Fruit fly (Drosophila melanogaster) whole organism, embryonic: ENCODE measurements around the gene Nazo.

Source experiments
- Atf-2 ChIP-seq: fragments of 200-800 bp; sonication (Bioruptor generic); optimal IDR thresholded peaks from 2 replicates; lab custom pipeline; 2016; ENCODE audit warnings: missing biosample characterization, missing genetic modification characterization
- B-H1 ChIP-seq: fragments of 200-800 bp; sonication (Bioruptor generic); IDR thresholded peaks from 3 replicates; pipeline ENCODE4 v1.3.6; 2022; ENCODE audit warnings: missing biosample characterization, missing genetic modification characterization
- Bdp1 ChIP-seq: fragments of 200-800 bp; sonication (Bioruptor generic); optimal IDR thresholded peaks from 3 replicates; lab custom pipeline; 2016; ENCODE audit warnings: missing biosample characterization, missing genetic modification characterization
- BtbVII ChIP-seq: fragments of 200-800 bp; sonication (Bioruptor generic); optimal IDR thresholded peaks from 3 replicates; lab custom pipeline; 2017; ENCODE audit warnings: missing biosample characterization, mild to moderate bottlenecking, missing genetic modification characterization
- Bteb2 ChIP-seq: fragments of 200-800 bp; sonication (Bioruptor generic); optimal IDR thresholded peaks from 2 replicates; lab custom pipeline; 2016; ENCODE audit warnings: missing biosample characterization, missing genetic modification characterization
- CG10147 ChIP-seq: fragments of 200-800 bp; sonication (Bioruptor generic); optimal IDR thresholded peaks from 2 replicates; lab custom pipeline; 2019; ENCODE audit warnings: missing biosample characterization, mild to moderate bottlenecking, missing genetic modification characterization, moderate library complexity
- CG10274 ChIP-seq: fragments of 200-800 bp; sonication (Bioruptor generic); optimal IDR thresholded peaks from 3 replicates; lab custom pipeline; 2017; ENCODE audit warnings: missing biosample characterization, mild to moderate bottlenecking, missing genetic modification characterization
- CG14667 ChIP-seq: fragments of 200-800 bp; sonication (Bioruptor generic); IDR thresholded peaks from 2 replicates; pipeline ENCODE4 v1.3.6; 2022; ENCODE audit warnings: missing biosample characterization, missing genetic modification characterization
- CG15696 ChIP-seq: fragments of 200-800 bp; sonication (Bioruptor generic); optimal IDR thresholded peaks from 2 replicates; lab custom pipeline; 2019; ENCODE audit warnings: missing biosample characterization, mild to moderate bottlenecking, missing genetic modification characterization, moderate library complexity
- CG16779 ChIP-seq: fragments of 200-800 bp; sonication (Bioruptor generic); IDR thresholded peaks from 2 replicates; pipeline ENCODE4 v1.3.6; 2022; ENCODE audit warnings: missing biosample characterization, missing genetic modification characterization
- CG17328 ChIP-seq: fragments of 200-800 bp; sonication (Bioruptor generic); IDR thresholded peaks from 2 replicates; pipeline ENCODE4 v1.3.6; 2022; ENCODE audit warnings: missing biosample characterization, missing genetic modification characterization
- CG17361 ChIP-seq: fragments of 200-800 bp; sonication (Bioruptor generic); IDR thresholded peaks from 3 replicates; pipeline ENCODE4 v1.3.6; 2022; ENCODE audit warnings: missing biosample characterization, missing genetic modification characterization
- CG1792 ChIP-seq: fragments of 200-800 bp; sonication (Bioruptor generic); optimal IDR thresholded peaks from 2 replicates; lab custom pipeline; 2016; ENCODE audit warnings: missing biosample characterization, missing genetic modification characterization
- CG18011 ChIP-seq: fragments of 200-800 bp; sonication (Bioruptor generic); optimal IDR thresholded peaks from 2 replicates; lab custom pipeline; 2017; ENCODE audit warnings: missing biosample characterization, missing genetic modification characterization, mild to moderate bottlenecking, moderate library complexity, missing genotype
- CG2202 ChIP-seq: fragments of 200-800 bp; sonication (Bioruptor generic); optimal IDR thresholded peaks from 2 replicates; lab custom pipeline; 2018; ENCODE audit warnings: missing biosample characterization, mild to moderate bottlenecking, missing genetic modification characterization
- CG30020 ChIP-seq: fragments of 200-800 bp; optimal IDR thresholded peaks from 2 replicates; lab custom pipeline; 2019; ENCODE audit warnings: missing biosample characterization, mild to moderate bottlenecking, missing genetic modification characterization, moderate library complexity
- CG30403 ChIP-seq: fragments of 200-800 bp; sonication (Bioruptor generic); optimal IDR thresholded peaks from 3 replicates; lab custom pipeline; 2016; ENCODE audit warnings: missing biosample characterization, missing genetic modification characterization
- Dref ChIP-seq: fragments of 200-800 bp; sonication (Bioruptor generic); IDR thresholded peaks from 2 replicates; pipeline ENCODE4 v1.3.6; 2022; ENCODE audit warnings: missing biosample characterization, missing genetic modification characterization
- E2f2 ChIP-seq: fragments of 200-800 bp; sonication (Bioruptor generic); IDR thresholded peaks from 2 replicates; pipeline ENCODE4 v1.3.6; 2022; ENCODE audit warnings: missing biosample characterization, missing genetic modification characterization
- Gsc ChIP-seq: fragments of 200-800 bp; sonication (Bioruptor generic); IDR thresholded peaks from 2 replicates; pipeline ENCODE4 v1.3.6; 2022; ENCODE audit warnings: missing biosample characterization, missing genetic modification characterization
- Gug ChIP-seq: fragments of 200-800 bp; sonication (Bioruptor generic); IDR thresholded peaks from 4 replicates; pipeline ENCODE4 v1.3.6; 2022; ENCODE audit warnings: missing biosample characterization, missing genetic modification characterization
- HLHmδ ChIP-seq: fragments of 200-800 bp; sonication (Bioruptor generic); optimal IDR thresholded peaks from 2 replicates; lab custom pipeline; 2018; ENCODE audit warnings: missing biosample characterization, mild to moderate bottlenecking, missing genetic modification characterization, moderate library complexity
- Hr78 ChIP-seq, 2 experiments: fragments of 200-800 bp in 1 of 2; fragments of >200 bp in 1 of 2; sonication (Bioruptor generic) in 1 of 2; optimal IDR thresholded peaks; 2 replicates each; lab custom pipeline; 2017 to 2019; ENCODE audit warnings: missing biosample characterization in 2 of 2, missing genetic modification characterization in 2 of 2, mild to moderate bottlenecking in 1 of 2, moderate library complexity in 1 of 2
- Lhr ChIP-seq: fragments of 200-800 bp; sonication (Bioruptor generic); optimal IDR thresholded peaks from 3 replicates; lab custom pipeline; 2017; ENCODE audit warnings: mild to moderate bottlenecking, missing biosample characterization, missing genetic modification reagents, missing genetic modification characterization
- Mad ChIP-seq: fragments of 200-800 bp; sonication (Bioruptor generic); optimal IDR thresholded peaks from 2 replicates; lab custom pipeline; 2016; ENCODE audit warnings: missing biosample characterization, missing genetic modification characterization
- NFAT ChIP-seq: fragments of 200-800 bp; sonication (Bioruptor generic); IDR thresholded peaks from 2 replicates; pipeline ENCODE4 v1.3.6; 2022; ENCODE audit warnings: missing biosample characterization, missing genetic modification characterization
- Optix ChIP-seq: fragments of 200-800 bp; sonication (Bioruptor generic); IDR thresholded peaks from 3 replicates; pipeline ENCODE4 v1.3.6; 2022; ENCODE audit warnings: missing biosample characterization, missing genetic modification characterization
- Poxn ChIP-seq: fragments of 200-800 bp; sonication (Bioruptor generic); IDR thresholded peaks from 2 replicates; pipeline ENCODE4 v1.3.6; 2022; ENCODE audit warnings: missing biosample characterization, missing genetic modification characterization
- Six4 ChIP-seq: fragments of 200-800 bp; sonication (Bioruptor generic); optimal IDR thresholded peaks from 2 replicates; lab custom pipeline; 2016; ENCODE audit warnings: missing biosample characterization, missing genetic modification characterization
- TFAM ChIP-seq: fragments of 200-800 bp; sonication (Bioruptor generic); optimal IDR thresholded peaks from 2 replicates; lab custom pipeline; 2017; ENCODE audit warnings: missing biosample characterization, missing genetic modification characterization, inconsistent platforms
- Xrp1 ChIP-seq: fragments of 200-800 bp; sonication (Bioruptor generic); IDR thresholded peaks from 2 replicates; pipeline ENCODE4 v1.3.6; 2022; ENCODE audit warnings: missing biosample characterization, missing genetic modification characterization
- YL-1 ChIP-seq: fragments of 200-800 bp; sonication (Bioruptor generic); optimal IDR thresholded peaks from 3 replicates; lab custom pipeline; 2017; ENCODE audit warnings: missing biosample characterization, mild to moderate bottlenecking, missing genetic modification characterization
- ac ChIP-seq: fragments of 200-800 bp; sonication (Bioruptor generic); optimal IDR thresholded peaks from 3 replicates; lab custom pipeline; 2017; ENCODE audit warnings: missing biosample characterization, mild to moderate bottlenecking, missing genetic modification characterization
- ara ChIP-seq: fragments of 200-800 bp; sonication (Bioruptor generic); IDR thresholded peaks from 2 replicates; pipeline ENCODE4 v1.3.6; 2022; ENCODE audit warnings: missing biosample characterization, missing genetic modification characterization
- bowl ChIP-seq: fragments of 200-800 bp; sonication (Bioruptor generic); IDR thresholded peaks from 2 replicates; pipeline ENCODE4 v1.3.6; 2022; ENCODE audit warnings: missing biosample characterization, missing genetic modification characterization
- cg ChIP-seq: fragments of 200-800 bp; sonication (Bioruptor generic); optimal IDR thresholded peaks from 3 replicates; lab custom pipeline; 2019; ENCODE audit warnings: missing biosample characterization, mild to moderate bottlenecking, missing genetic modification characterization, moderate library complexity
- chm ChIP-seq: fragments of 200-800 bp; sonication (Bioruptor generic); IDR thresholded peaks from 2 replicates; pipeline ENCODE4 v1.3.6; 2022; ENCODE audit warnings: missing biosample characterization, missing genetic modification characterization
- dati ChIP-seq: fragments of 200-800 bp; sonication (Bioruptor generic); IDR thresholded peaks from 2 replicates; pipeline ENCODE4 v1.3.6; 2022; ENCODE audit warnings: missing biosample characterization, missing genetic modification characterization
- en ChIP-seq: fragments of 200-800 bp; sonication (Bioruptor generic); optimal IDR thresholded peaks from 2 replicates; lab custom pipeline; 2016; ENCODE audit warnings: missing biosample characterization, missing genetic modification characterization
- gro ChIP-seq: fragments of 200-800 bp; sonication (Bioruptor generic); optimal IDR thresholded peaks from 2 replicates; lab custom pipeline; 2016; ENCODE audit warnings: missing biosample characterization, missing genetic modification characterization
- h ChIP-seq: fragments of >200 bp; optimal IDR thresholded peaks from 2 replicates; lab custom pipeline; 2017
- ind ChIP-seq: fragments of 200-800 bp; sonication (Bioruptor generic); optimal IDR thresholded peaks from 3 replicates; lab custom pipeline; 2016; ENCODE audit warnings: missing biosample characterization, missing genetic modification characterization
- lmd ChIP-seq: fragments of 200-800 bp; sonication (Bioruptor generic); IDR thresholded peaks from 2 replicates; pipeline ENCODE4 v1.3.6; 2022; ENCODE audit warnings: missing biosample characterization, missing genetic modification characterization
- otp ChIP-seq: fragments of 200-800 bp; sonication (Bioruptor generic); IDR thresholded peaks from 3 replicates; pipeline ENCODE4, ENCODE4 v1.3.6; 2022; ENCODE audit warnings: missing biosample characterization, missing genetic modification characterization
- psq ChIP-seq: fragments of 200-800 bp; sonication (Bioruptor generic); optimal IDR thresholded peaks from 2 replicates; lab custom pipeline; 2017; ENCODE audit warnings: missing biosample characterization, missing genetic modification characterization
- schlank ChIP-seq: fragments of 200-800 bp; sonication (Bioruptor generic); optimal IDR thresholded peaks from 2 replicates; lab custom pipeline; 2018; ENCODE audit warnings: missing biosample characterization, mild to moderate bottlenecking, missing genetic modification characterization
- sd ChIP-seq: fragments of 200-800 bp; sonication (Bioruptor generic); optimal IDR thresholded peaks from 3 replicates; lab custom pipeline; 2018; ENCODE audit warnings: missing biosample characterization, mild to moderate bottlenecking, missing genetic modification characterization, moderate library complexity
- ttk ChIP-seq: fragments of 200-800 bp; sonication (Bioruptor generic); IDR thresholded peaks from 2 replicates; pipeline ENCODE4 v2.1.2; 2022; ENCODE audit warnings: missing biosample characterization, missing genetic modification characterization

Nazo gene

dm6 chr3R:8287697-8288096, at the start of gene Nazo:
Gene Nazo (plus strand): TSS chr3R:8287876.
- TF ChIP-seq B-H1 (GFP tag; lab: Robert Waterston, UW) (no peak), Dref (GFP tag; lab: Robert Waterston, UW) (peak; percentile 18; the same call in 1 of the 2 replicates), chm (no peak), Bteb2 (no peak)
- TF ChIP-seq, all 482 proteins: peak for 1

DNA sequence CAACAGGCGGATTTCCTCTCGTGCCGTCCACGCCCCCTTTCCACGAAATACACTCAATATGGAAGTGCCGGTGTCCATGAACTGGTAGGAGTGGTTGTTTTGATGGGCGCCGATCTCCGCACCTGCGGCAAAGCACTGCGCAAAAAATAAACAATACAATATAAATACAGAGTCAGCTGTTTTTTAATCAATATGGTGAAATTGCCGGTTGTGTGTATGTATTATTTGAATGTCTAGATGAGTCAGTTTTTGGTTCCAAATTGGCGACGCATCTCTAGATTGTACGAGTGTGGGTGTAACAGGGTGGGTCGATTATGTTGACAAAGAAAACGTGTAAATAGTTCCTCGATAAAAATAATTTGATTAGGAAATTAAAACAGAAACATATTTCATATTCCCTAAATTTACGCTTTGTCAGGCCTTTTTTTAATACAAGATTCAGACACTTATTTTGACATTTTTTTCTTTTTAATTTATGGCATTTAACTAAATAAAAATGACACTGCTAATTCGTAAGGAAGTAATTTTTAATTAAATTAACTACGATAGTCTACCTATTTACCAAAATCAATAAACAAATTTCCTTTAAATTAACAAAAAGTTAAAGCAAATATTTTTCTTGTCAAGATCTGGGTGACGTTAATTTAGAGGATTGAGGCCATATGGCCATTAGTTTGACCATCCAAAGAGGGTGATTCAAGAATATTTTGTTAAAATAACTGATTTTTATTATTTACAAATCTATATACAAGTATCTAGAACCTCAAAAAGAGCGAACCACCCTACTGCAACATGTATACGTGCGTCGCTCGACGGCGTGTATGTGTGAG, 48.0 kb upstream of the Nazo start:
- no peak for TF ChIP-seq YL-1 (GFP tag; lab: Kevin White, UChicago)
- peak; percentile 63 for TF ChIP-seq E2f2 (GFP tag; lab: Robert Waterston, UW)
- TF ChIP-seq CG10274 (GFP tag; lab: Kevin White, UChicago): peak; percentile 77
- TF ChIP-seq CG10147 (GFP tag; lab: Kevin White, UChicago): peak; percentile 94
- 0 out of 2 replicates have a peak, but pooled peaks have one; percentile 13 for TF ChIP-seq Poxn (GFP tag; lab: Robert Waterston, UW)
- peak; percentile 50 for TF ChIP-seq ac
- peak; percentile 99 for TF ChIP-seq CG17361
- peak; percentile 51 for TF ChIP-seq ttk (GFP tag; lab: Robert Waterston, UW)
- peak; percentile 63 for TF ChIP-seq sd (tag; lab: Kevin White, UChicago)
- peak; percentile 95 for TF ChIP-seq CG30403 (GFP tag; lab: Kevin White, UChicago)
- TF ChIP-seq Xrp1 (GFP tag; lab: Robert Waterston, UW): peak; percentile 75
- peak; percentile 72 for TF ChIP-seq Atf-2 (GFP tag; lab: Kevin White, UChicago)
- peak; percentile 67 for TF ChIP-seq Six4
- peak; percentile 46 for TF ChIP-seq NFAT (GFP tag; lab: Robert Waterston, UW)
- TF ChIP-seq en (GFP tag; lab: Kevin White, UChicago): peak; percentile 41
- peak; percentile 52 for TF ChIP-seq gro
- peak; percentile 94 for TF ChIP-seq BtbVII (GFP tag; lab: Kevin White, UChicago)
- TF ChIP-seq Bteb2: peak; percentile 84
- peak; percentile 73 for TF ChIP-seq lmd
- TF ChIP-seq Gug (GFP tag; lab: Robert Waterston, UW): peak; percentile 18; the same call in 2 of the 4 replicates
- no peak for TF ChIP-seq HLHmδ
- peak; percentile 80 for TF ChIP-seq CG15696 (tag; lab: Kevin White, UChicago)
- TF ChIP-seq CG16779 (GFP tag; lab: Robert Waterston, UW): peak; percentile 48; the same call in 1 of the 2 replicates
- peak; percentile 41; the same call in 1 of the 2 replicates for TF ChIP-seq CG14667
- peak; percentile 72 for TF ChIP-seq Mad (GFP tag; lab: Kevin White, UChicago)
- TF ChIP-seq cg (GFP tag; lab: Kevin White, UChicago): peak; percentile 70
- no peak for TF ChIP-seq TFAM (GFP tag; lab: Kevin White, UChicago)
- TF ChIP-seq Lhr (GFP tag; lab: Kevin White, UChicago): peak; percentile 56
- TF ChIP-seq dati (GFP tag; lab: Robert Waterston, UW): peak; percentile 58
- TF ChIP-seq CG1792 (GFP tag; lab: Kevin White, UChicago): no peak
- peak; percentile 51 for TF ChIP-seq CG2202 (tag; lab: Kevin White, UChicago)
- peak; percentile 76 for TF ChIP-seq CG30020 (tag; lab: Kevin White, UChicago)
- TF ChIP-seq ara: peak; percentile 70
- peak; percentile 60; the same call in 1 of the 3 replicates for TF ChIP-seq otp (GFP tag; lab: Robert Waterston, UW)
- peak; percentile 80 for TF ChIP-seq ind
- TF ChIP-seq CG17328 (GFP tag; lab: Robert Waterston, UW): peak; percentile 73
- peak; percentile 40 for TF ChIP-seq schlank (tag; lab: Kevin White, UChicago)
- TF ChIP-seq bowl (GFP tag; lab: Robert Waterston, UW): no peak
- peak; percentile 59 for TF ChIP-seq Bdp1 (GFP tag; lab: Kevin White, UChicago)
- peak; percentile 78 for TF ChIP-seq CG18011 (GFP tag; lab: Kevin White, UChicago)
- peak in 1 of 2 experiments; percentile 87 for TF ChIP-seq Hr78 (GFP tag; optimal IDR thresholded peaks at IDR 0.05; lab: Kevin White, UChicago)
- 0 out of 3 replicates have a peak, but pooled peaks have one; percentile 33 for TF ChIP-seq Optix
- peak; percentile 61 for TF ChIP-seq psq (GFP tag; lab: Kevin White, UChicago)
- no peak for TF ChIP-seq Gsc (GFP tag; lab: Robert Waterston, UW)
- no peak for TF ChIP-seq h (lab: Kevin White, UChicago)
